Worm (Caenorhabditis elegans): ENCODE measurements around the gene ent-5.

- no peak for TF ChIP-seq him-1 (tag; optimal IDR thresholded peaks at IDR 0.05)
- no peak for TF ChIP-seq W03F9.2 (tag; optimal IDR thresholded peaks at IDR 0.05)
- no peak for TF ChIP-seq dao-5 (tag; optimal IDR thresholded peaks at IDR 0.05)
Measured at ce11 chrX:4636143-4636542, 12.9 kb downstream of the ent-5 start.

Data from whole organism, L4/young adult.